Worm (Caenorhabditis elegans): Measurements from ENCODE around the gene R08A2.2.

DNA sequence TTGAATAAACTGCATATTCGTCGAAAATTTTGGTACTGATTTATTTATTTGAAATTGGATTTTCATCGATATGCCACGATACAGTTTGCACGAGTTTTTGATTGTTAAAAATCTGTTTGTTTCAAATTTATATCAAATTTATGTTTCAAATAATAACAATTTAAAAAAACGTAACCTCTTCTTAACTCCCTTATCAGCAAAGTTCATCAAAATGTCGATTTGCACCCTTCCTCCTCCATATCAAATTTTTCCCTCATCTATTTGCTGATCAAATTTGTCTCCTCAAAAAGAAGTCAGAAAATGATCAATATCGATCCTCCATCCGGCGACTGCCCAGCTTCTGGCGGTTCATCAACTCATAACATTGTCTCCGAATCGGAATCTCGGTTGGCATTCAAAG, 4.4 kb downstream of the R08A2.2 start, which contains the start of gene ssp-33:
- TF ChIP-seq nhr-21 (tag; optimal IDR thresholded peaks at IDR 0.05) (no peak), lin-13 (GFP tag; optimal IDR thresholded peaks at IDR 0.05) (no peak)

Data from whole organism, L2 larva.